Worm (Caenorhabditis elegans): ENCODE measurements around the gene spp-21.
A peak's percentile ranks its signal among the peaks of the same experiment; 100 is the strongest.

The spp-21 gene

ce11 chrX:11522058-11522757, 32.3 kb downstream of the spp-21 start, which contains the start of gene sdc-2:
Gene sdc-2 (plus strand): TSS chrX:11522707.
- TF ChIP-seq lin-11 (tag; optimal IDR thresholded peaks at IDR 0.05) (peak; percentile 14), alr-1 (tag; optimal IDR thresholded peaks at IDR 0.05) (no peak), ceh-82 (tag; optimal IDR thresholded peaks at IDR 0.05) (no peak), sem-4 (tag; optimal IDR thresholded peaks at IDR 0.05) (no peak), dmd-4 (tag; optimal IDR thresholded peaks at IDR 0.05) (no peak), nhr-77 (tag; optimal IDR thresholded peaks at IDR 0.05) (no peak), nhr-25 (tag; optimal IDR thresholded peaks at IDR 0.05) (no peak), F13H6.1 (tag; optimal IDR thresholded peaks at IDR 0.05) (peak; percentile 87), nhr-21 (tag; optimal IDR thresholded peaks at IDR 0.05) (peak; percentile 94), gmeb-1 (tag; optimal IDR thresholded peaks at IDR 0.05) (peak; percentile 75), ztf-1 (GFP tag; conservative IDR thresholded peaks at IDR 0.05) (no peak), mdl-1 (tag; optimal IDR thresholded peaks at IDR 0.05) (no peak), ama-1 (optimal IDR thresholded peaks at IDR 0.05) (no peak), blmp-1 (tag; optimal IDR thresholded peaks at IDR 0.05; ENCODE audit: insufficient read depth) (peak; percentile 32), ceh-16 (tag; optimal IDR thresholded peaks at IDR 0.05) (no peak), nhr-11 (tag; optimal IDR thresholded peaks at IDR 0.05) (no peak), unc-62 (GFP tag; optimal IDR thresholded peaks at IDR 0.05) (no peak), crh-2 (tag; optimal IDR thresholded peaks at IDR 0.05) (peak; percentile 92), elt-3 (tag; optimal IDR thresholded peaks at IDR 0.05) (no peak), unc-39 (tag; optimal IDR thresholded peaks at IDR 0.05) (no peak), mbf-1 (tag; optimal IDR thresholded peaks at IDR 0.05) (no peak), C34F6.9 (tag; optimal IDR thresholded peaks at IDR 0.05) (no peak), fos-1 (tag; optimal IDR thresholded peaks at IDR 0.05) (peak; percentile 77), lin-39 (tag; optimal IDR thresholded peaks at IDR 0.05) (no peak), mab-5 (tag; optimal IDR thresholded peaks at IDR 0.05) (peak; percentile 52), R02D3.7 (tag; optimal IDR thresholded peaks at IDR 0.05) (no peak), lsy-2 (tag; optimal IDR thresholded peaks at IDR 0.05) (peak in 1 of 2 experiments; percentile 41), sma-3 (GFP tag; optimal IDR thresholded peaks at IDR 0.05) (peak; percentile 79), sma-9 (GFP tag; optimal IDR thresholded peaks at IDR 0.05) (peak; percentile 71), sma-9 (tag; optimal IDR thresholded peaks at IDR 0.05) (no peak), nhr-237 (tag; optimal IDR thresholded peaks at IDR 0.05) (no peak), unc-55 (GFP tag; optimal IDR thresholded peaks at IDR 0.05) (peak; percentile 67), Y55F3AM.14 (GFP tag; optimal IDR thresholded peaks at IDR 0.05) (no peak), nhr-12 (tag; optimal IDR thresholded peaks at IDR 0.05) (no peak), nhr-129 (tag; optimal IDR thresholded peaks at IDR 0.05) (peak; percentile 93), ZK546.5 (tag; optimal IDR thresholded peaks at IDR 0.05) (no peak), peb-1 (tag; optimal IDR thresholded peaks at IDR 0.05) (no peak), ztf-11 (tag; optimal IDR thresholded peaks at IDR 0.05) (no peak), nhr-10 (tag; optimal IDR thresholded peaks at IDR 0.05) (no peak), zag-1 (tag; optimal IDR thresholded peaks at IDR 0.05) (peak; percentile 26), skn-1 (tag; optimal IDR thresholded peaks at IDR 0.05) (peak; percentile 39), elt-1 (tag; optimal IDR thresholded peaks at IDR 0.05) (no peak), ztf-4 (tag; optimal IDR thresholded peaks at IDR 0.05) (no peak), snpc-4 (tag; optimal IDR thresholded peaks at IDR 0.05) (no peak), lin-13 (GFP tag; optimal IDR thresholded peaks at IDR 0.05) (no peak), nhr-6 (tag; optimal IDR thresholded peaks at IDR 0.05) (peak; percentile 86), aly-2 (tag; optimal IDR thresholded peaks at IDR 0.05) (no peak), egl-27 (tag; optimal IDR thresholded peaks at IDR 0.05) (peak; percentile 76), nhr-23 (tag; optimal IDR thresholded peaks at IDR 0.05) (no peak)
